Fruit fly (Drosophila melanogaster) whole organism, embryonic: ENCODE data around the gene Taf8.

Experiments used
- ATbp ChIP-seq: fragments of 200-800 bp; sonication (Bioruptor generic); optimal IDR thresholded peaks from 2 replicates; lab custom pipeline; 2017; ENCODE audit warnings: missing biosample characterization, mild to moderate bottlenecking, missing genetic modification characterization, missing genetic modification reagents
- Ada2b ChIP-seq: fragments of 200-800 bp; sonication (Bioruptor generic); IDR thresholded peaks from 2 replicates; pipeline ENCODE4 v1.3.6; 2022; ENCODE audit warnings: missing biosample characterization, missing genetic modification characterization
- Adf1 ChIP-seq: fragments of 200-800 bp; sonication (Bioruptor generic); IDR thresholded peaks from 2 replicates; pipeline ENCODE4 v1.3.6; 2022; ENCODE audit warnings: missing biosample characterization, missing genetic modification characterization
- Antp ChIP-seq: fragments of 200-800 bp; sonication (Bioruptor generic); optimal IDR thresholded peaks from 3 replicates; lab custom pipeline; 2016; ENCODE audit warnings: missing biosample characterization, missing genetic modification characterization
- CG11085 ChIP-seq: fragments of 200-800 bp; sonication (Bioruptor generic); IDR thresholded peaks from 2 replicates; pipeline ENCODE4 v1.3.6; 2022; ENCODE audit warnings: missing biosample characterization, missing genetic modification characterization
- CG11456 ChIP-seq: fragments of 200-800 bp; sonication (Bioruptor generic); IDR thresholded peaks from 3 replicates; pipeline ENCODE4 v1.3.6; 2022; ENCODE audit warnings: missing biosample characterization, missing genetic modification characterization
- CG13296 ChIP-seq: fragments of 200-800 bp; sonication (Bioruptor generic); optimal IDR thresholded peaks from 3 replicates; lab custom pipeline; 2018; ENCODE audit warnings: missing biosample characterization, mild to moderate bottlenecking, missing genetic modification characterization
- CG13424 ChIP-seq: fragments of 200-800 bp; sonication (Bioruptor generic); optimal IDR thresholded peaks from 2 replicates; lab custom pipeline; 2019; ENCODE audit warnings: missing biosample characterization, mild to moderate bottlenecking, missing genetic modification characterization, moderate library complexity
- CG14441 ChIP-seq: fragments of 200-800 bp; sonication (Bioruptor generic); IDR thresholded peaks from 2 replicates; pipeline ENCODE4 v1.3.6; 2022; ENCODE audit warnings: missing biosample characterization, missing genetic modification characterization
- CG15073 ChIP-seq: fragments of 200-800 bp; sonication (Bioruptor generic); optimal IDR thresholded peaks from 2 replicates; lab custom pipeline; 2016; ENCODE audit warnings: missing biosample characterization, missing genetic modification characterization
- CG15514 ChIP-seq: fragments of 200-800 bp; sonication (Bioruptor generic); optimal IDR thresholded peaks from 3 replicates; lab custom pipeline; 2017; ENCODE audit warnings: missing biosample characterization, missing genetic modification characterization, mild to moderate bottlenecking, moderate library complexity, missing genetic modification reagents
- CG15601 ChIP-seq: fragments of 200-800 bp; sonication (Bioruptor generic); optimal IDR thresholded peaks from 3 replicates; lab custom pipeline; 2019; ENCODE audit warnings: missing biosample characterization, mild to moderate bottlenecking, missing genetic modification characterization, moderate library complexity
- CG15696 ChIP-seq: fragments of 200-800 bp; sonication (Bioruptor generic); optimal IDR thresholded peaks from 2 replicates; lab custom pipeline; 2019; ENCODE audit warnings: missing biosample characterization, mild to moderate bottlenecking, missing genetic modification characterization, moderate library complexity
- CG17328 ChIP-seq: fragments of 200-800 bp; sonication (Bioruptor generic); IDR thresholded peaks from 2 replicates; pipeline ENCODE4 v1.3.6; 2022; ENCODE audit warnings: missing biosample characterization, missing genetic modification characterization
- CG17361 ChIP-seq: fragments of 200-800 bp; sonication (Bioruptor generic); IDR thresholded peaks from 3 replicates; pipeline ENCODE4 v1.3.6; 2022; ENCODE audit warnings: missing biosample characterization, missing genetic modification characterization
- CG17612 ChIP-seq: fragments of 200-800 bp; sonication (Bioruptor generic); IDR thresholded peaks from 2 replicates; pipeline ENCODE4 v1.3.6; 2022; ENCODE audit warnings: missing biosample characterization, missing genetic modification characterization
- CG18262 ChIP-seq: fragments of 200-800 bp; optimal IDR thresholded peaks from 3 replicates; lab custom pipeline; 2019; ENCODE audit warnings: missing biosample characterization, mild to moderate bottlenecking, missing genetic modification characterization, moderate library complexity
- CG1832 ChIP-seq: fragments of 200-800 bp; sonication (Bioruptor generic); optimal IDR thresholded peaks from 2 replicates; lab custom pipeline; 2017; ENCODE audit warnings: missing biosample characterization, mild to moderate bottlenecking, missing genetic modification characterization, inconsistent platforms
- CG18599 ChIP-seq: fragments of 200-800 bp; sonication (Bioruptor generic); optimal IDR thresholded peaks from 3 replicates; lab custom pipeline; 2017; ENCODE audit warnings: missing biosample characterization, missing genetic modification characterization, mild to moderate bottlenecking, moderate library complexity, missing genetic modification reagents
- CG2120 ChIP-seq: fragments of 200-800 bp; sonication (Bioruptor generic); optimal IDR thresholded peaks from 3 replicates; lab custom pipeline; 2016; ENCODE audit warnings: missing biosample characterization, missing genetic modification characterization
- CG2875 ChIP-seq: fragments of 200-800 bp; sonication (Bioruptor generic); optimal IDR thresholded peaks from 2 replicates; lab custom pipeline; 2017; ENCODE audit warnings: missing biosample characterization, mild to moderate bottlenecking, missing genetic modification characterization, missing genetic modification reagents
- CG31365 ChIP-seq: fragments of 200-800 bp; sonication (Bioruptor generic); optimal IDR thresholded peaks from 2 replicates; lab custom pipeline; 2018; ENCODE audit warnings: missing biosample characterization, mild to moderate bottlenecking, missing genetic modification characterization
- CG3407 ChIP-seq: fragments of 200-800 bp; sonication (Bioruptor generic); optimal IDR thresholded peaks from 2 replicates; lab custom pipeline; 2018; ENCODE audit warnings: missing biosample characterization, mild to moderate bottlenecking, missing genetic modification characterization
- CG4360 ChIP-seq: fragments of 200-800 bp; sonication (Bioruptor generic); IDR thresholded peaks from 2 replicates; pipeline ENCODE4 v1.3.6; 2022; ENCODE audit warnings: missing biosample characterization, missing genetic modification characterization
- CG6272 ChIP-seq: fragments of 200-800 bp; sonication (Bioruptor generic); IDR thresholded peaks from 2 replicates; pipeline ENCODE4 v1.3.6; 2022; ENCODE audit warnings: missing biosample characterization, missing genetic modification characterization
- CG7556 ChIP-seq: fragments of 200-800 bp; sonication (Bioruptor generic); optimal IDR thresholded peaks from 2 replicates; lab custom pipeline; 2017; ENCODE audit warnings: missing biosample characterization, mild to moderate bottlenecking, missing genetic modification characterization
- CG8089 ChIP-seq: fragments of 200-800 bp; sonication (Bioruptor generic); optimal IDR thresholded peaks from 3 replicates; lab custom pipeline; 2016; ENCODE audit warnings: missing biosample characterization, missing genetic modification characterization
- CHES-1-like ChIP-seq: fragments of 200-800 bp; sonication (Bioruptor generic); optimal IDR thresholded peaks from 2 replicates; lab custom pipeline; 2016; ENCODE audit warnings: missing biosample characterization, missing genetic modification characterization
- CTCF ChIP-seq: fragments of 200-800 bp; sonication (Bioruptor generic); optimal IDR thresholded peaks from 2 replicates; lab custom pipeline; 2017; ENCODE audit warnings: missing biosample characterization, mild to moderate bottlenecking, missing genetic modification characterization, moderate library complexity
- Dip3 ChIP-seq: fragments of 200-800 bp; sonication (Bioruptor generic); optimal IDR thresholded peaks from 3 replicates; lab custom pipeline; 2016; ENCODE audit warnings: missing biosample characterization, missing genetic modification characterization
- Drgx ChIP-seq: fragments of 200-800 bp; sonication (Bioruptor generic); IDR thresholded peaks from 2 replicates; pipeline ENCODE4 v1.3.6; 2022; ENCODE audit warnings: missing biosample characterization, missing genetic modification characterization
- E2f2 ChIP-seq: fragments of 200-800 bp; sonication (Bioruptor generic); IDR thresholded peaks from 2 replicates; pipeline ENCODE4 v1.3.6; 2022; ENCODE audit warnings: missing biosample characterization, missing genetic modification characterization
- Ets65A ChIP-seq: fragments of 200-800 bp; sonication (Bioruptor generic); peaks from one replicate; lab custom pipeline; 2016; ENCODE audit warnings: missing biosample characterization, missing genetic modification characterization
- Fer1 ChIP-seq: fragments of 200-800 bp; sonication (Bioruptor generic); optimal IDR thresholded peaks from 2 replicates; lab custom pipeline; 2017; ENCODE audit warnings: missing biosample characterization, mild to moderate bottlenecking, missing genetic modification characterization
- Gug ChIP-seq: fragments of 200-800 bp; sonication (Bioruptor generic); IDR thresholded peaks from 4 replicates; pipeline ENCODE4 v1.3.6; 2022; ENCODE audit warnings: missing biosample characterization, missing genetic modification characterization
- Hr3 ChIP-seq: fragments of 200-800 bp; sonication (Bioruptor generic); optimal IDR thresholded peaks from 3 replicates; lab custom pipeline; 2016; ENCODE audit warnings: missing biosample characterization, missing genetic modification characterization
- Hr51 ChIP-seq, 2 experiments: fragments of 200-800 bp; sonication (Bioruptor generic); optimal IDR thresholded peaks; 2 replicates in 1 of 2; 3 replicates in 1 of 2; lab custom pipeline; 2016 to 2018; ENCODE audit warnings: missing biosample characterization in 2 of 2, missing genetic modification characterization in 2 of 2, mild to moderate bottlenecking in 1 of 2, moderate library complexity in 1 of 2
- Lhr ChIP-seq: fragments of 200-800 bp; sonication (Bioruptor generic); optimal IDR thresholded peaks from 3 replicates; lab custom pipeline; 2017; ENCODE audit warnings: mild to moderate bottlenecking, missing biosample characterization, missing genetic modification reagents, missing genetic modification characterization
- Meics ChIP-seq: fragments of 200-800 bp; sonication (Bioruptor generic); optimal IDR thresholded peaks from 2 replicates; lab custom pipeline; 2017; ENCODE audit warnings: missing biosample characterization, mild to moderate bottlenecking, missing genetic modification characterization
- amos ChIP-seq: fragments of 200-800 bp; sonication (Bioruptor generic); IDR thresholded peaks from 2 replicates; pipeline ENCODE4 v1.3.6; 2022; ENCODE audit warnings: missing biosample characterization, missing genetic modification characterization; ENCODE audit not compliant: partially characterized antibody
- caup ChIP-seq: fragments of 200-800 bp; sonication (Bioruptor generic); optimal IDR thresholded peaks from 3 replicates; lab custom pipeline; 2017; ENCODE audit warnings: missing biosample characterization, mild to moderate bottlenecking, missing genetic modification characterization, moderate library complexity; ENCODE audit not compliant: severe bottlenecking
- eve ChIP-seq, 2 experiments: fragments of >200 bp; optimal IDR thresholded peaks; 2 replicates each; lab custom pipeline; 2017; ENCODE audit warnings: missing biosample characterization in 2 of 2, missing genetic modification characterization in 2 of 2
- her ChIP-seq: fragments of 200-800 bp; sonication (Bioruptor generic); optimal IDR thresholded peaks from 2 replicates; lab custom pipeline; 2016; ENCODE audit warnings: missing biosample characterization, missing genetic modification characterization
- hkb ChIP-seq, 2 experiments: fragments of 200-800 bp in 1 of 2; fragments of >200 bp in 1 of 2; sonication (Bioruptor generic) in 1 of 2; IDR thresholded peaks in 1 of 2; optimal IDR thresholded peaks in 1 of 2; 2 replicates each; pipeline versions ENCODE4 v1.3.6 to Lab custom; 2017 to 2022; ENCODE audit warnings: missing biosample characterization in 1 of 2, missing genetic modification characterization in 1 of 2
- lab ChIP-seq: fragments of 200-800 bp; sonication (Bioruptor generic); optimal IDR thresholded peaks from 3 replicates; lab custom pipeline; 2017; ENCODE audit warnings: missing biosample characterization, missing genetic modification characterization, mild to moderate bottlenecking, moderate library complexity, missing genetic modification reagents
- org-1 ChIP-seq: fragments of 200-800 bp; sonication (Bioruptor generic); optimal IDR thresholded peaks from 2 replicates; lab custom pipeline; 2017; ENCODE audit warnings: missing biosample characterization, missing genetic modification characterization
- wor ChIP-seq: fragments of 200-800 bp; sonication (Bioruptor generic); IDR thresholded peaks from 2 replicates; pipeline ENCODE4 v1.3.6; 2022; ENCODE audit warnings: missing biosample characterization, missing genetic modification characterization

Gene Taf8

dm6 chrX:18101778-18102177 lies at the start of gene Taf8 (continued):
- no peak for TF ChIP-seq her
- TF ChIP-seq Ada2b (GFP tag; lab: Robert Waterston, UW), result no peak
- no peak for TF ChIP-seq CG31365
- TF ChIP-seq Hr51 (GFP tag; optimal IDR thresholded peaks at IDR 0.05; lab: Kevin White, UChicago), result no peak
- no peak for TF ChIP-seq Fer1 (GFP tag; lab: Kevin White, UChicago)
- no peak for TF ChIP-seq CG4360 (GFP tag; lab: Robert Waterston, UW)
- TF ChIP-seq CG11085 (GFP tag; lab: Robert Waterston, UW), result no peak
- TF ChIP-seq CG6272, result 0 out of 2 replicates have a peak, but pooled peaks have one; percentile 10
- peak; percentile 49; the same call in 1 of the 4 replicates for TF ChIP-seq Gug (GFP tag; lab: Robert Waterston, UW)
- no peak for TF ChIP-seq CG15696 (tag; lab: Kevin White, UChicago)
- no peak for TF ChIP-seq CG3407 (GFP tag; lab: Kevin White, UChicago)
- TF ChIP-seq hkb (optimal IDR thresholded peaks at IDR 0.05; lab: Kevin White, UChicago), result no peak
- TF ChIP-seq hkb (GFP tag; IDR thresholded peaks at IDR 0.05; lab: Robert Waterston, UW), result no peak
- no peak for TF ChIP-seq CG8089 (GFP tag; lab: Kevin White, UChicago)
- no peak for TF ChIP-seq Lhr
- no peak for TF ChIP-seq CHES-1-like (GFP tag; lab: Kevin White, UChicago)

dm6 chrX:18052135-18052534 lies 49.6 kb upstream of the Taf8 start:
- TF ChIP-seq wor (GFP tag; lab: Robert Waterston, UW), result no peak
- peak; percentile 32 for TF ChIP-seq CG1832 (GFP tag; lab: Kevin White, UChicago)
- TF ChIP-seq Ets65A, result peak; percentile 84
- no peak for TF ChIP-seq amos
- peak in 1 of 2 experiments; percentile 7 for TF ChIP-seq Hr51 (GFP tag; optimal IDR thresholded peaks at IDR 0.05; lab: Kevin White, UChicago)
- no peak for TF ChIP-seq CG17328 (GFP tag; lab: Robert Waterston, UW)
- TF ChIP-seq CTCF (GFP tag; lab: Kevin White, UChicago), result peak; percentile 86
- TF ChIP-seq Adf1 (GFP tag; lab: Robert Waterston, UW), result peak; percentile 62
- TF ChIP-seq eve (GFP tag; optimal IDR thresholded peaks at IDR 0.05; lab: Kevin White, UChicago), result no peak

- no peak for TF ChIP-seq CG11456 (GFP tag; lab: Robert Waterston, UW)
- TF ChIP-seq Drgx (GFP tag; lab: Robert Waterston, UW), result 0 out of 2 replicates have a peak, but pooled peaks have one; percentile 30
Measured at dm6 chrX:18057202-18057601, 44.6 kb upstream of the Taf8 start.

- no peak for TF ChIP-seq Hr3 (GFP tag; lab: Kevin White, UChicago)
- TF ChIP-seq Meics (GFP tag; lab: Kevin White, UChicago), result peak; percentile 31
- TF ChIP-seq CG13424 (tag; lab: Kevin White, UChicago), result peak; percentile 26
- TF ChIP-seq CG18262 (tag; lab: Kevin White, UChicago), result no peak
- 0 out of 3 replicates have a peak, but pooled peaks have one; percentile 11 for TF ChIP-seq CG17361 (GFP tag; lab: Robert Waterston, UW)
- TF ChIP-seq CG14441 (GFP tag; lab: Robert Waterston, UW), result no peak
- TF ChIP-seq CG15073, result no peak
- no peak for TF ChIP-seq Antp
- no peak for TF ChIP-seq org-1 (GFP tag; lab: Kevin White, UChicago)
- peak; percentile 1 for TF ChIP-seq CG15514 (GFP tag; lab: Kevin White, UChicago)
- no peak for TF ChIP-seq CG3407 (GFP tag; lab: Kevin White, UChicago)
- peak; percentile 66 for TF ChIP-seq CG18599 (GFP tag; lab: Kevin White, UChicago)
- no peak for TF ChIP-seq ATbp (GFP tag; lab: Kevin White, UChicago)
- peak; percentile 9 for TF ChIP-seq caup (GFP tag; lab: Kevin White, UChicago)
- no peak for TF ChIP-seq E2f2 (GFP tag; lab: Robert Waterston, UW)
- TF ChIP-seq CG2875 (GFP tag; lab: Kevin White, UChicago), result no peak
- TF ChIP-seq CG2120, result peak; percentile 30
- peak; percentile 44 for TF ChIP-seq lab
- no peak for TF ChIP-seq Dip3 (GFP tag; lab: Kevin White, UChicago)
- TF ChIP-seq CG13296 (GFP tag; lab: Kevin White, UChicago), result peak; percentile 20
- TF ChIP-seq CG15601 (tag; lab: Kevin White, UChicago), result no peak
- TF ChIP-seq CG7556, result peak; percentile 43
- peak; percentile 24 for TF ChIP-seq Fer1 (GFP tag; lab: Kevin White, UChicago)
- TF ChIP-seq CG17612 (GFP tag; lab: Robert Waterston, UW), result no peak
Measured at dm6 chrX:18058108-18058507, 43.7 kb upstream of the Taf8 start.
